Worm (Caenorhabditis elegans) whole organism, mixed stage, embryonic: Measurements from ENCODE around the gene C49C3.8.
A peak's percentile ranks its signal among the peaks of the same experiment; 100 is the strongest.

Source experiments
- M03D4.4 ChIP-seq: sonication (generic microtip); optimal IDR thresholded peaks from 2 replicates; lab custom pipeline; 2017; ENCODE audit warnings: mild to moderate bottlenecking, missing genetic modification characterization, missing compliant biosample characterization
- blmp-1 ChIP-seq: fragments of 150-350 bp; optimal IDR thresholded peaks from 2 replicates; lab custom pipeline; 2014; ENCODE audit warnings: missing biosample characterization, missing genetic modification characterization
- ceh-39 ChIP-seq: fragments of 150-350 bp; optimal IDR thresholded peaks from 2 replicates; lab custom pipeline; 2014; ENCODE audit warnings: missing biosample characterization, missing genetic modification characterization
- ceh-43 ChIP-seq: fragments of 200-800 bp; sonication (Bioruptor generic); optimal IDR thresholded peaks from 2 replicates; lab custom pipeline; 2018; ENCODE audit warnings: mild to moderate bottlenecking, missing genetic modification characterization, moderate library complexity, missing compliant biosample characterization
- ceh-83 ChIP-seq: fragments of 200-800 bp; sonication (Bioruptor generic); optimal IDR thresholded peaks from 2 replicates; lab custom pipeline; 2018; ENCODE audit warnings: mild to moderate bottlenecking, missing genetic modification characterization, missing compliant biosample characterization
- ces-1 ChIP-seq: fragments of 150-350 bp; optimal IDR thresholded peaks from 2 replicates; lab custom pipeline; 2014; ENCODE audit warnings: missing biosample characterization, missing genetic modification reagents, missing genetic modification characterization
- cnd-1 ChIP-seq: fragments of 200-800 bp; sonication (Bioruptor generic); optimal IDR thresholded peaks from 2 replicates; lab custom pipeline; 2018; ENCODE audit warnings: mild to moderate bottlenecking, missing genetic modification characterization, missing compliant biosample characterization
- drap-1 ChIP-seq: fragments of 200-800 bp; sonication (Bioruptor generic); optimal IDR thresholded peaks from 3 replicates; lab custom pipeline; 2018; ENCODE audit warnings: mild to moderate bottlenecking, missing genetic modification characterization, missing compliant biosample characterization
- elt-3 ChIP-seq: fragments of 150-350 bp; optimal IDR thresholded peaks from 2 replicates; lab custom pipeline; 2014; ENCODE audit warnings: missing biosample characterization, missing genetic modification characterization
- flh-1 ChIP-seq: fragments of 200-800 bp; sonication (Bioruptor generic); optimal IDR thresholded peaks from 2 replicates; lab custom pipeline; 2018; ENCODE audit warnings: mild to moderate bottlenecking, missing genetic modification characterization, moderate library complexity, missing compliant biosample characterization
- hlh-1 ChIP-seq: fragments of 150-350 bp; optimal IDR thresholded peaks from 2 replicates; lab custom pipeline; 2014; ENCODE audit warnings: missing biosample characterization, missing genetic modification reagents, missing genetic modification characterization
- lin-13 ChIP-seq: fragments of 150-350 bp; optimal IDR thresholded peaks from 2 replicates; lab custom pipeline; 2014; ENCODE audit warnings: missing biosample characterization, missing genetic modification characterization
- lin-32 ChIP-seq: fragments of 200-800 bp; sonication (Bioruptor generic); optimal IDR thresholded peaks from 2 replicates; lab custom pipeline; 2018; ENCODE audit warnings: mild to moderate bottlenecking, missing genetic modification characterization, missing compliant biosample characterization
- mab-5 ChIP-seq: fragments of 150-350 bp; optimal IDR thresholded peaks from 2 replicates; lab custom pipeline; 2014; ENCODE audit warnings: missing biosample characterization, missing genetic modification characterization
- mep-1 ChIP-seq: fragments of 150-350 bp; optimal IDR thresholded peaks from 2 replicates; lab custom pipeline; 2017; ENCODE audit warnings: missing biosample characterization, missing genetic modification reagents, missing genetic modification characterization, inconsistent platforms
- mls-2 ChIP-seq: sonication (generic microtip); optimal IDR thresholded peaks from 2 replicates; lab custom pipeline; 2016; ENCODE audit warnings: mild to moderate bottlenecking, missing genetic modification characterization, moderate library complexity, missing compliant biosample characterization
- nhr-237 ChIP-seq: fragments of 150-350 bp; optimal IDR thresholded peaks from 2 replicates; lab custom pipeline; 2014; ENCODE audit warnings: missing biosample characterization, missing genetic modification characterization
- nhr-28 ChIP-seq: fragments of 150-350 bp; optimal IDR thresholded peaks from 2 replicates; lab custom pipeline; 2014; ENCODE audit warnings: missing biosample characterization, missing genetic modification characterization
- nhr-76 ChIP-seq: sonication (generic microtip); optimal IDR thresholded peaks from 2 replicates; lab custom pipeline; 2017; ENCODE audit warnings: missing biosample characterization, missing genetic modification characterization
- pha-4 ChIP-seq: fragments of 150-350 bp; optimal IDR thresholded peaks from 2 replicates; lab custom pipeline; 2018; ENCODE audit warnings: missing biosample characterization, missing genetic modification reagents, missing genetic modification characterization
- tbx-8 ChIP-seq: fragments of 200-800 bp; sonication (Bioruptor generic); optimal IDR thresholded peaks from 2 replicates; lab custom pipeline; 2018; ENCODE audit warnings: mild to moderate bottlenecking, missing genetic modification characterization, moderate library complexity, missing compliant biosample characterization
- unc-120 ChIP-seq: sonication (generic microtip); optimal IDR thresholded peaks from 2 replicates; lab custom pipeline; 2017; ENCODE audit warnings: missing genetic modification characterization, missing compliant biosample characterization; ENCODE audit not compliant: poor library complexity, severe bottlenecking
- unc-39 ChIP-seq: fragments of 150-350 bp; optimal IDR thresholded peaks from 2 replicates; lab custom pipeline; 2014; ENCODE audit warnings: missing biosample characterization, missing genetic modification characterization
- zip-8 ChIP-seq: fragments of 150-350 bp; optimal IDR thresholded peaks from 2 replicates; lab custom pipeline; 2014; ENCODE audit warnings: missing biosample characterization, missing genetic modification characterization
- ztf-11 ChIP-seq: fragments of 150-350 bp; optimal IDR thresholded peaks from 2 replicates; lab custom pipeline; 2014; ENCODE audit warnings: missing biosample characterization, missing genetic modification characterization

Gene C49C3.8

ce11 chrIV:17335031-17335430 lies at the start of gene C49C3.8:
TSS of gene C49C3.8 (plus strand) at chrIV:17335203.
- TF ChIP-seq zip-8 (tag; lab: Kevin White, UChicago), result no peak
- TF ChIP-seq M03D4.4 (tag; lab: Kevin White, UChicago), result no peak
- no peak for TF ChIP-seq mep-1 (tag; lab: Kevin White, UChicago)
- TF ChIP-seq ces-1 (GFP tag; lab: Kevin White, UChicago), result peak; percentile 43
- TF ChIP-seq hlh-1 (tag; lab: Kevin White, UChicago), result peak; percentile 53
- TF ChIP-seq ceh-39 (tag; lab: Kevin White, UChicago), result peak; percentile 59
- no peak for TF ChIP-seq unc-39
- TF ChIP-seq ceh-43 (GFP tag; lab: Kevin White, UChicago), result no peak

ce11 chrIV:17285263-17285662 lies 49.7 kb upstream of the C49C3.8 start:
- TF ChIP-seq zip-8 (tag; lab: Kevin White, UChicago), result peak; percentile 10
- TF ChIP-seq mls-2, result no peak

ce11 chrIV:17287908-17288675 lies 46.9 kb upstream of the C49C3.8 start, which contains the start of gene zipt-7.1:
TSS of gene zipt-7.1 (minus strand) at chrIV:17288139.
- no peak for TF ChIP-seq pha-4 (tag; lab: Kevin White, UChicago)
- no peak for TF ChIP-seq elt-3 (tag; lab: Kevin White, UChicago)
- no peak for TF ChIP-seq lin-32
- TF ChIP-seq nhr-76 (tag; lab: Kevin White, UChicago), result no peak
- no peak for TF ChIP-seq M03D4.4 (tag; lab: Kevin White, UChicago)
- TF ChIP-seq ceh-39 (tag; lab: Kevin White, UChicago), result no peak
- TF ChIP-seq nhr-28 (tag; lab: Kevin White, UChicago), result no peak
- TF ChIP-seq ceh-43 (GFP tag; lab: Kevin White, UChicago), result no peak
- no peak for TF ChIP-seq tbx-8 (GFP tag; lab: Kevin White, UChicago)
- TF ChIP-seq drap-1 (GFP tag; lab: Kevin White, UChicago), result no peak
- no peak for TF ChIP-seq mep-1 (tag; lab: Kevin White, UChicago)
- no peak for TF ChIP-seq cnd-1 (tag; lab: Kevin White, UChicago)
- TF ChIP-seq ces-1 (GFP tag; lab: Kevin White, UChicago), result no peak
- no peak for TF ChIP-seq blmp-1
- TF ChIP-seq ceh-83, result no peak
- TF ChIP-seq nhr-237 (tag; lab: Kevin White, UChicago), result no peak

- no peak for TF ChIP-seq pha-4 (tag; lab: Kevin White, UChicago)
- TF ChIP-seq ces-1 (GFP tag; lab: Kevin White, UChicago), result peak; percentile 64
Measured at ce11 chrIV:17291629-17292199, 43.3 kb upstream of the C49C3.8 start, which contains the start of the genes T28F3.11 and slc-17.4. TSS of gene T28F3.11 (minus strand) at chrIV:17291679. TSS of gene slc-17.4 (minus strand) at chrIV:17291733.

ce11 chrIV:17292350-17292749 lies 42.7 kb upstream of the C49C3.8 start:
- TF ChIP-seq drap-1 (GFP tag; lab: Kevin White, UChicago) (no peak), ceh-83 (no peak), ceh-39 (tag; lab: Kevin White, UChicago) (no peak), mep-1 (tag; lab: Kevin White, UChicago) (no peak), unc-39 (no peak), nhr-76 (tag; lab: Kevin White, UChicago) (no peak)

ce11 chrIV:17293068-17293467 lies 41.9 kb upstream of the C49C3.8 start:
- TF ChIP-seq ceh-43 (GFP tag; lab: Kevin White, UChicago) (no peak), lin-13 (tag; lab: Kevin White, UChicago) (no peak), flh-1 (GFP tag; lab: Kevin White, UChicago) (no peak), ztf-11 (tag; lab: Kevin White, UChicago) (no peak), mab-5 (tag; lab: Kevin White, UChicago) (no peak)

- peak; percentile 14 for TF ChIP-seq pha-4 (tag; lab: Kevin White, UChicago)
- peak; percentile 20 for TF ChIP-seq hlh-1 (tag; lab: Kevin White, UChicago)
- TF ChIP-seq unc-120 (tag; lab: Kevin White, UChicago), result peak; percentile 19
- no peak for TF ChIP-seq unc-39
- TF ChIP-seq, all 35 proteins: peak for 3
Measured at ce11 chrIV:17293679-17294078, 41.3 kb upstream of the C49C3.8 start.
